Worm (Caenorhabditis elegans) whole organism, young adult: ENCODE results near the gene esyt-2.
A peak's percentile ranks its signal among the peaks of the same experiment; 100 is the strongest.

Source experiments
- B0019.2 ChIP-seq: fragments of 200-800 bp; sonication (Bioruptor generic); conservative IDR thresholded peaks from 2 replicates; pipeline ENCODE4 v1.3.6; 2022; ENCODE audit warnings: missing genetic modification reagents, missing genetic modification characterization, missing compliant biosample characterization
- C17E4.6 ChIP-seq: fragments of 200-800 bp; sonication (Bioruptor generic); IDR thresholded peaks from 2 replicates; pipeline ENCODE4 v1.3.6; 2022; ENCODE audit warnings: missing genetic modification reagents, missing genetic modification characterization, missing compliant biosample characterization
- D2030.7 ChIP-seq: fragments of 200-800 bp; sonication (Bioruptor generic); IDR thresholded peaks from 2 replicates; pipeline ENCODE4 v1.3.6; 2022; ENCODE audit warnings: missing genetic modification reagents, missing genetic modification characterization, missing compliant biosample characterization
- F49E8.2 ChIP-seq: sonication (generic microtip); optimal IDR thresholded peaks from 3 replicates; lab custom pipeline; 2017; ENCODE audit warnings: missing genetic modification characterization, mild to moderate bottlenecking, missing compliant biosample characterization, antibody characterized with exemption, moderate library complexity; ENCODE audit not compliant: insufficient read depth
- F52B5.7 ChIP-seq: sonication (generic microtip); optimal IDR thresholded peaks from 2 replicates; lab custom pipeline; 2016; ENCODE audit warnings: mild to moderate bottlenecking, missing genetic modification characterization, missing compliant biosample characterization
- T07F8.4 ChIP-seq: sonication (generic microtip); optimal IDR thresholded peaks from 2 replicates; lab custom pipeline; 2016; ENCODE audit warnings: mild to moderate bottlenecking, missing genetic modification characterization, moderate library complexity, missing compliant biosample characterization
- Y53F4B.3 ChIP-seq: fragments of 200-800 bp; sonication (Bioruptor generic); IDR thresholded peaks from 2 replicates; pipeline ENCODE4 v1.3.6; 2022; ENCODE audit warnings: missing genetic modification reagents, missing genetic modification characterization, missing compliant biosample characterization
- Y56A3A.18 ChIP-seq: fragments of 200-800 bp; sonication (Bioruptor generic); IDR thresholded peaks from 2 replicates; pipeline ENCODE4 v1.3.6; 2022; ENCODE audit warnings: missing genetic modification reagents, missing genetic modification characterization, missing compliant biosample characterization
- Y67H2A.10 ChIP-seq: fragments of 200-800 bp; sonication (Bioruptor generic); conservative IDR thresholded peaks from 2 replicates; pipeline ENCODE4 v1.3.6; 2022; ENCODE audit warnings: missing genetic modification reagents, missing genetic modification characterization, missing compliant biosample characterization
- Y95B8A.8 ChIP-seq: fragments of 200-800 bp; sonication (Bioruptor generic); IDR thresholded peaks from 2 replicates; pipeline ENCODE4 v1.3.6; 2022; ENCODE audit warnings: missing genetic modification reagents, missing genetic modification characterization, missing compliant biosample characterization
- akir-1 ChIP-seq: fragments of 200-800 bp; sonication (Bioruptor generic); optimal IDR thresholded peaks from 2 replicates; lab custom pipeline; 2018; ENCODE audit warnings: mild to moderate bottlenecking, missing genetic modification characterization, moderate library complexity, missing compliant biosample characterization
- aptf-2 ChIP-seq: fragments of 200-800 bp; sonication (Bioruptor generic); conservative IDR thresholded peaks from 2 replicates; pipeline ENCODE4 v1.3.6; 2022; ENCODE audit warnings: missing genetic modification reagents, missing genetic modification characterization, missing compliant biosample characterization
- ccch-3 ChIP-seq: fragments of 200-800 bp; sonication (Bioruptor generic); optimal IDR thresholded peaks from 2 replicates; lab custom pipeline; 2018; ENCODE audit warnings: mild to moderate bottlenecking, missing genetic modification characterization, missing compliant biosample characterization
- ceh-40 ChIP-seq: fragments of 200-800 bp; sonication (Bioruptor generic); IDR thresholded peaks from 2 replicates; pipeline ENCODE4 v1.3.6; 2022; ENCODE audit warnings: missing genetic modification characterization, missing compliant biosample characterization
- ceh-58 ChIP-seq: fragments of 200-800 bp; sonication (Bioruptor generic); IDR thresholded peaks from 2 replicates; pipeline ENCODE4 v1.3.6; 2022; ENCODE audit warnings: missing genetic modification characterization, missing compliant biosample characterization
- chd-7 ChIP-seq: sonication (generic microtip); optimal IDR thresholded peaks from 2 replicates; lab custom pipeline; 2016; ENCODE audit warnings: mild to moderate bottlenecking, missing genetic modification characterization, moderate library complexity, missing compliant biosample characterization
- dox-1 ChIP-seq: fragments of 200-800 bp; sonication (Bioruptor generic); IDR thresholded peaks from 2 replicates; pipeline ENCODE4 v1.3.6; 2022; ENCODE audit warnings: missing genetic modification reagents, missing genetic modification characterization, missing compliant biosample characterization
- efl-1 ChIP-seq: fragments of 150-350 bp; optimal IDR thresholded peaks from 2 replicates; lab custom pipeline; 2014; ENCODE audit warnings: missing biosample characterization, missing genetic modification reagents, missing genetic modification characterization
- ets-4 ChIP-seq: fragments of 200-800 bp; sonication (Bioruptor generic); optimal IDR thresholded peaks from 2 replicates; lab custom pipeline; 2018; ENCODE audit warnings: mild to moderate bottlenecking, missing genetic modification characterization, missing compliant biosample characterization
- hlh-26 ChIP-seq: fragments of 200-800 bp; sonication (Bioruptor generic); conservative IDR thresholded peaks from 2 replicates; pipeline ENCODE4 v1.3.6; 2022; ENCODE audit warnings: missing genetic modification reagents, missing genetic modification characterization, missing compliant biosample characterization
- hmg-1.2 ChIP-seq: fragments of 200-800 bp; sonication (Bioruptor generic); IDR thresholded peaks from 2 replicates; pipeline ENCODE4 v1.3.6; 2022; ENCODE audit warnings: missing genetic modification reagents, missing genetic modification characterization, missing compliant biosample characterization
- lag-1 ChIP-seq: fragments of 200-800 bp; sonication (Bioruptor generic); IDR thresholded peaks from 2 replicates; pipeline ENCODE4 v1.3.6; 2022; ENCODE audit warnings: missing genetic modification reagents, missing genetic modification characterization, missing compliant biosample characterization
- lin-26 ChIP-seq: fragments of 200-800 bp; sonication (Bioruptor generic); IDR thresholded peaks from 2 replicates; pipeline ENCODE4 v1.3.6; 2022; ENCODE audit warnings: missing genetic modification reagents, missing genetic modification characterization, missing compliant biosample characterization
- lin-35 ChIP-seq, 3 experiments: fragments of 150-350 bp in 2 of 3; sonication (generic microtip) in 1 of 3; optimal IDR thresholded peaks; 2 replicates each; lab custom pipeline; 2014 to 2018; ENCODE audit warnings: missing biosample characterization in 3 of 3, missing genetic modification characterization in 3 of 3, missing genetic modification reagents in 3 of 3
- lin-54 ChIP-seq: fragments of 200-800 bp; sonication (Bioruptor generic); optimal IDR thresholded peaks from 2 replicates; lab custom pipeline; 2018; ENCODE audit warnings: mild to moderate bottlenecking, missing genetic modification characterization, missing compliant biosample characterization
- lsl-1 ChIP-seq: fragments of 200-800 bp; sonication (Bioruptor generic); optimal IDR thresholded peaks from 2 replicates; lab custom pipeline; 2018; ENCODE audit warnings: mild to moderate bottlenecking, missing genetic modification characterization, moderate library complexity, missing compliant biosample characterization
- madf-10 ChIP-seq: sonication (generic microtip); optimal IDR thresholded peaks from 2 replicates; lab custom pipeline; 2016; ENCODE audit warnings: mild to moderate bottlenecking, missing genetic modification characterization, missing compliant biosample characterization
- madf-8 ChIP-seq: fragments of 200-800 bp; sonication (Bioruptor generic); conservative IDR thresholded peaks from 2 replicates; pipeline ENCODE4 v1.3.6; 2022; ENCODE audit warnings: missing genetic modification reagents, missing genetic modification characterization, missing compliant biosample characterization
- mel-28 ChIP-seq: sonication (generic microtip); optimal IDR thresholded peaks from 2 replicates; lab custom pipeline; 2016; ENCODE audit warnings: borderline replicate concordance, mild to moderate bottlenecking, missing genetic modification characterization, missing compliant biosample characterization
- mxl-1 ChIP-seq: sonication (generic microtip); optimal IDR thresholded peaks from 2 replicates; lab custom pipeline; 2016; ENCODE audit warnings: missing genetic modification characterization, missing compliant biosample characterization
- nhr-27 ChIP-seq: fragments of 200-800 bp; sonication (Bioruptor generic); optimal IDR thresholded peaks from 2 replicates; lab custom pipeline; 2018; ENCODE audit warnings: mild to moderate bottlenecking, missing genetic modification characterization, moderate library complexity, missing compliant biosample characterization
- nhr-80 ChIP-seq: sonication (generic microtip); optimal IDR thresholded peaks from 2 replicates; lab custom pipeline; 2016; ENCODE audit warnings: missing genetic modification characterization, missing compliant biosample characterization
- pha-4 ChIP-seq: fragments of 150-350 bp; sonication (generic microtip); optimal IDR thresholded peaks from 2 replicates; lab custom pipeline; 2014; ENCODE audit warnings: missing biosample characterization, missing genetic modification reagents, missing genetic modification characterization
- rpc-1 ChIP-seq, 2 experiments: fragments of 150-350 bp in 1 of 2; sonication (generic microtip) in 1 of 2; optimal IDR thresholded peaks; 2 replicates each; lab custom pipeline; 2014 to 2018; ENCODE audit warnings: missing biosample characterization in 1 of 2, missing genetic modification characterization in 1 of 2, missing genetic modification reagents in 1 of 2, missing genotype in 1 of 2
- snpc-1.1 ChIP-seq: sonication (generic microtip); optimal IDR thresholded peaks from 2 replicates; lab custom pipeline; 2017; ENCODE audit warnings: missing genetic modification characterization, mild to moderate bottlenecking, missing compliant biosample characterization, antibody characterized with exemption, moderate library complexity, missing genotype, missing genetic modification reagents; ENCODE audit not compliant: insufficient read depth
- snpc-3.4 ChIP-seq: sonication (generic microtip); optimal IDR thresholded peaks from 2 replicates; lab custom pipeline; 2017; ENCODE audit warnings: missing genetic modification characterization, mild to moderate bottlenecking, missing compliant biosample characterization, antibody characterized with exemption, moderate library complexity, missing genotype, missing genetic modification reagents
- snpc-4 ChIP-seq, 5 experiments: fragments of 150-350 bp in 1 of 5; sonication (generic microtip) in 4 of 5; optimal IDR thresholded peaks; 2 replicates each; lab custom pipeline; 2014 to 2018; ENCODE audit warnings: missing genetic modification characterization in 5 of 5, missing biosample characterization in 3 of 5, antibody characterized with exemption in 2 of 5, mild to moderate bottlenecking in 2 of 5, missing compliant biosample characterization in 2 of 5, missing genotype in 2 of 5, moderate library complexity in 2 of 5, missing genetic modification reagents in 1 of 5
- somi-1 ChIP-seq: fragments of 200-800 bp; sonication (Bioruptor generic); optimal IDR thresholded peaks from 2 replicates; lab custom pipeline; 2018; ENCODE audit warnings: mild to moderate bottlenecking, missing genetic modification characterization, missing compliant biosample characterization
- sptf-2 ChIP-seq: fragments of 200-800 bp; sonication (Bioruptor generic); optimal IDR thresholded peaks from 2 replicates; lab custom pipeline; 2018; ENCODE audit warnings: mild to moderate bottlenecking, missing genetic modification characterization, missing compliant biosample characterization
- tlf-1 ChIP-seq: fragments of 200-800 bp; sonication (Bioruptor generic); optimal IDR thresholded peaks from 2 replicates; lab custom pipeline; 2018; ENCODE audit warnings: mild to moderate bottlenecking, missing genetic modification characterization, missing compliant biosample characterization
- zfh-2 ChIP-seq: fragments of 200-800 bp; sonication (Bioruptor generic); conservative IDR thresholded peaks from 2 replicates; pipeline ENCODE4 v1.3.6; 2022; ENCODE audit warnings: missing genetic modification reagents, missing genetic modification characterization, missing compliant biosample characterization
- ztf-22 ChIP-seq: fragments of 200-800 bp; sonication (Bioruptor generic); optimal IDR thresholded peaks from 2 replicates; lab custom pipeline; 2018; ENCODE audit warnings: mild to moderate bottlenecking, missing genetic modification characterization, moderate library complexity, missing compliant biosample characterization
- ztf-25 ChIP-seq: fragments of 200-800 bp; sonication (Bioruptor generic); IDR thresholded peaks from 2 replicates; pipeline ENCODE4 v1.3.6; 2022; ENCODE audit warnings: missing genetic modification reagents, missing genetic modification characterization, missing compliant biosample characterization
- ztf-6 ChIP-seq: fragments of 200-800 bp; sonication (Bioruptor generic); IDR thresholded peaks from 2 replicates; pipeline ENCODE4 v1.3.6; 2022; ENCODE audit warnings: missing genetic modification reagents, missing genetic modification characterization, missing compliant biosample characterization

Gene esyt-2

ce11 chrIII:6278301-6278827 is 47.6 kb upstream of the esyt-2 start, which contains the start of gene C18F10.7 (continued):
- TF ChIP-seq nhr-80 (peak; percentile 8), ets-4 (GFP tag; lab: Kevin White, UChicago) (no peak), F49E8.2 (tag; lab: Kevin White, UChicago) (peak; percentile 49), T07F8.4 (no peak), rpc-1 (optimal IDR thresholded peaks at IDR 0.05; lab: Kevin White, UChicago) (no peak), rpc-1 (tag; optimal IDR thresholded peaks at IDR 0.05; lab: Kevin White, UChicago) (no peak), Y95B8A.8 (no peak), ceh-40 (GFP tag; lab: Robert Waterston, UW) (no peak), Y56A3A.18 (GFP tag; lab: Robert Waterston, UW) (no peak), sptf-2 (GFP tag; lab: Kevin White, UChicago) (no peak), ccch-3 (GFP tag; lab: Kevin White, UChicago) (no peak), snpc-1.1 (tag; lab: Kevin White, UChicago) (no peak), hmg-1.2 (GFP tag; lab: Robert Waterston, UW) (peak; percentile 98), chd-7 (tag; lab: Kevin White, UChicago) (no peak), mxl-1 (tag; lab: Kevin White, UChicago) (no peak), ztf-6 (GFP tag; lab: Robert Waterston, UW) (no peak), zfh-2 (peak; percentile 68), pha-4 (tag; lab: Kevin White, UChicago) (no peak), F52B5.7 (tag; lab: Kevin White, UChicago) (no peak), snpc-3.4 (tag; lab: Kevin White, UChicago) (peak; percentile 70), mel-28 (tag; lab: Kevin White, UChicago) (no peak), tlf-1 (GFP tag; lab: Kevin White, UChicago) (no peak), dox-1 (GFP tag; lab: Robert Waterston, UW) (peak; percentile 82), ztf-22 (GFP tag; lab: Kevin White, UChicago) (no peak), lag-1 (GFP tag; lab: Robert Waterston, UW) (no peak), lsl-1 (peak; percentile 75), lin-35 (GFP tag; optimal IDR thresholded peaks at IDR 0.05; lab: Kevin White, UChicago) (peak in 1 of 3 experiments; percentile 50), efl-1 (GFP tag; lab: Kevin White, UChicago) (peak; percentile 35), hlh-26 (GFP tag; lab: Robert Waterston, UW) (no peak), Y53F4B.3 (GFP tag; lab: Robert Waterston, UW) (no peak), D2030.7 (GFP tag; lab: Robert Waterston, UW) (peak; percentile 58), lin-26 (GFP tag; lab: Robert Waterston, UW) (no peak), nhr-27 (tag; lab: Kevin White, UChicago) (no peak), madf-8 (GFP tag; lab: Robert Waterston, UW) (peak; percentile 20; the same call in 1 of the 2 replicates), C17E4.6 (no peak)

- TF ChIP-seq akir-1 (GFP tag; lab: Kevin White, UChicago) (no peak), Y67H2A.10 (GFP tag; lab: Robert Waterston, UW) (no peak), tlf-1 (GFP tag; lab: Kevin White, UChicago) (no peak), ztf-25 (GFP tag; lab: Robert Waterston, UW) (no peak), somi-1 (no peak), B0019.2 (GFP tag; lab: Robert Waterston, UW) (no peak), madf-10 (tag; lab: Kevin White, UChicago) (no peak), snpc-4 (GFP tag; optimal IDR thresholded peaks at IDR 0.05; lab: Kevin White, UChicago) (no peak), snpc-4 (tag; optimal IDR thresholded peaks at IDR 0.05; lab: Kevin White, UChicago) (no peak), aptf-2 (GFP tag; lab: Robert Waterston, UW) (no peak), ceh-58 (GFP tag; lab: Robert Waterston, UW) (no peak), dox-1 (GFP tag; lab: Robert Waterston, UW) (no peak), lin-54 (GFP tag; lab: Kevin White, UChicago) (no peak), pha-4 (tag; lab: Kevin White, UChicago) (no peak), F49E8.2 (tag; lab: Kevin White, UChicago) (no peak)
Measured at ce11 chrIII:6272868-6273267, 42.1 kb upstream of the esyt-2 start, which contains the start of gene C18F10.2. Gene C18F10.2, plus strand, starts transcription at chrIII:6273168.
